Fruit fly (Drosophila melanogaster) whole organism, embryonic: ENCODE data around the gene CG42395.

ENCODE experiments used
- Awh ChIP-seq: fragments of 200-800 bp; sonication (Bioruptor generic); IDR thresholded peaks from 2 replicates; pipeline ENCODE4, ENCODE4 v1.3.6; 2022; ENCODE audit warnings: missing biosample characterization, missing genetic modification characterization
- CG1024 ChIP-seq: fragments of 200-800 bp; sonication (Bioruptor generic); IDR thresholded peaks from 2 replicates; pipeline ENCODE4 v1.3.6; 2022; ENCODE audit warnings: missing biosample characterization, missing genetic modification characterization
- CG10543 ChIP-seq: fragments of 200-800 bp; sonication (Bioruptor generic); optimal IDR thresholded peaks from 3 replicates; lab custom pipeline; 2017; ENCODE audit warnings: missing biosample characterization, mild to moderate bottlenecking, missing genetic modification characterization, moderate library complexity
- CG11504 ChIP-seq: fragments of 200-800 bp; sonication (Bioruptor generic); optimal IDR thresholded peaks from 3 replicates; lab custom pipeline; 2019; ENCODE audit warnings: missing biosample characterization, mild to moderate bottlenecking, missing genetic modification characterization, moderate library complexity
- CG13287 ChIP-seq: fragments of 200-800 bp; sonication (Bioruptor generic); IDR thresholded peaks from 2 replicates; pipeline ENCODE4 v1.3.6; 2022; ENCODE audit warnings: missing biosample characterization, missing genetic modification characterization; ENCODE audit not compliant: partially characterized antibody
- CG17829 ChIP-seq: fragments of 200-800 bp; optimal IDR thresholded peaks from 2 replicates; lab custom pipeline; 2019; ENCODE audit warnings: missing biosample characterization, mild to moderate bottlenecking, missing genetic modification characterization, moderate library complexity
- CG18476 ChIP-seq: fragments of 200-800 bp; sonication (Bioruptor generic); optimal IDR thresholded peaks from 2 replicates; lab custom pipeline; 2016; ENCODE audit warnings: missing biosample characterization, mild to moderate bottlenecking, missing genetic modification characterization
- CG2889 ChIP-seq: fragments of 200-800 bp; sonication (Bioruptor generic); IDR thresholded peaks from 3 replicates; pipeline ENCODE4 v1.3.6; 2022; ENCODE audit warnings: missing biosample characterization, missing genetic modification characterization
- CG34376 ChIP-seq: fragments of 200-800 bp; sonication (Bioruptor generic); optimal IDR thresholded peaks from 2 replicates; lab custom pipeline; 2018; ENCODE audit warnings: missing biosample characterization, mild to moderate bottlenecking, missing genetic modification characterization
- CG4707 ChIP-seq: fragments of 200-800 bp; sonication (Bioruptor generic); optimal IDR thresholded peaks from 2 replicates; lab custom pipeline; 2018; ENCODE audit warnings: missing biosample characterization, mild to moderate bottlenecking, missing genetic modification characterization, moderate library complexity
- CG7839 ChIP-seq: fragments of 200-800 bp; sonication (Bioruptor generic); optimal IDR thresholded peaks from 3 replicates; lab custom pipeline; 2018; ENCODE audit warnings: missing biosample characterization, mild to moderate bottlenecking, missing genetic modification characterization, moderate library complexity
- CG7963 ChIP-seq: fragments of 200-800 bp; sonication (Bioruptor generic); IDR thresholded peaks from 3 replicates; pipeline ENCODE4 v1.3.6; 2022; ENCODE audit warnings: missing biosample characterization, missing genetic modification characterization; ENCODE audit not compliant: partially characterized antibody
- CG8290 ChIP-seq, 3 experiments: fragments of 200-800 bp; sonication (Bioruptor generic); optimal IDR thresholded peaks; 2 replicates each; lab custom pipeline; 2016 to 2019; ENCODE audit warnings: missing biosample characterization in 3 of 3, missing genetic modification characterization in 3 of 3, mild to moderate bottlenecking in 2 of 3, moderate library complexity in 1 of 3
- CG8765 ChIP-seq: fragments of 200-800 bp; sonication (Bioruptor generic); IDR thresholded peaks from 2 replicates; pipeline ENCODE4 v1.3.6; 2022; ENCODE audit warnings: missing biosample characterization, missing genetic modification characterization
- CG9817 ChIP-seq: fragments of 200-800 bp; sonication (Bioruptor generic); optimal IDR thresholded peaks from 2 replicates; lab custom pipeline; 2018; ENCODE audit warnings: missing biosample characterization, mild to moderate bottlenecking, missing genetic modification characterization, moderate library complexity
- Camta ChIP-seq: fragments of 200-800 bp; sonication (Bioruptor generic); optimal IDR thresholded peaks from 2 replicates; lab custom pipeline; 2016; ENCODE audit warnings: missing biosample characterization, missing genetic modification characterization
- Deaf1 ChIP-seq: fragments of 200-800 bp; optimal IDR thresholded peaks from 3 replicates; lab custom pipeline; 2019; ENCODE audit warnings: missing biosample characterization, mild to moderate bottlenecking, missing genetic modification characterization, moderate library complexity
- Dp ChIP-seq: fragments of 200-800 bp; sonication (Bioruptor generic); optimal IDR thresholded peaks from 2 replicates; lab custom pipeline; 2018; ENCODE audit warnings: missing biosample characterization, mild to moderate bottlenecking, missing genetic modification characterization, moderate library complexity
- Dref ChIP-seq: fragments of 200-800 bp; sonication (Bioruptor generic); IDR thresholded peaks from 2 replicates; pipeline ENCODE4 v1.3.6; 2022; ENCODE audit warnings: missing biosample characterization, missing genetic modification characterization
- Gsc ChIP-seq: fragments of 200-800 bp; sonication (Bioruptor generic); IDR thresholded peaks from 2 replicates; pipeline ENCODE4 v1.3.6; 2022; ENCODE audit warnings: missing biosample characterization, missing genetic modification characterization
- MTF-1 ChIP-seq: fragments of 200-800 bp; sonication (Bioruptor generic); optimal IDR thresholded peaks from 2 replicates; lab custom pipeline; 2018; ENCODE audit warnings: missing biosample characterization, mild to moderate bottlenecking, missing genetic modification characterization, borderline replicate concordance
- Mrtf ChIP-seq: fragments of 200-800 bp; sonication (Bioruptor generic); IDR thresholded peaks from 3 replicates; pipeline ENCODE4 v1.3.6; 2022; ENCODE audit warnings: missing biosample characterization, missing genetic modification characterization
- NC2β ChIP-seq: fragments of 200-800 bp; sonication (Bioruptor generic); optimal IDR thresholded peaks from 2 replicates; lab custom pipeline; 2016; ENCODE audit warnings: missing biosample characterization, missing genetic modification characterization
- NFAT ChIP-seq: fragments of 200-800 bp; sonication (Bioruptor generic); IDR thresholded peaks from 2 replicates; pipeline ENCODE4 v1.3.6; 2022; ENCODE audit warnings: missing biosample characterization, missing genetic modification characterization
- Nf-YB ChIP-seq: fragments of 200-800 bp; sonication (Bioruptor generic); optimal IDR thresholded peaks from 3 replicates; lab custom pipeline; 2019; ENCODE audit warnings: missing biosample characterization, mild to moderate bottlenecking, missing genetic modification characterization, moderate library complexity
- Six4 ChIP-seq: fragments of 200-800 bp; sonication (Bioruptor generic); optimal IDR thresholded peaks from 2 replicates; lab custom pipeline; 2016; ENCODE audit warnings: missing biosample characterization, missing genetic modification characterization
- Trl ChIP-seq, 3 experiments: fragments of >200 bp in 2 of 3; fragments of 200-800 bp in 1 of 3; sonication (Bioruptor generic) in 1 of 3; optimal IDR thresholded peaks; 2 replicates in 1 of 3; 3 replicates in 2 of 3; lab custom pipeline; 2016 to 2017; ENCODE audit warnings: missing biosample characterization in 1 of 3, missing genetic modification characterization in 1 of 3
- al ChIP-seq: fragments of 200-800 bp; sonication (Bioruptor generic); IDR thresholded peaks from 2 replicates; pipeline ENCODE4 v1.3.6; 2022; ENCODE audit warnings: missing biosample characterization, missing genetic modification characterization
- grau ChIP-seq: fragments of 200-800 bp; optimal IDR thresholded peaks from 3 replicates; lab custom pipeline; 2019; ENCODE audit warnings: missing biosample characterization, mild to moderate bottlenecking, missing genetic modification characterization, moderate library complexity
- grn ChIP-seq: fragments of 200-800 bp; sonication (Bioruptor generic); optimal IDR thresholded peaks from 3 replicates; lab custom pipeline; 2017; ENCODE audit warnings: missing biosample characterization, missing genetic modification characterization
- gro ChIP-seq: fragments of 200-800 bp; sonication (Bioruptor generic); optimal IDR thresholded peaks from 2 replicates; lab custom pipeline; 2016; ENCODE audit warnings: missing biosample characterization, missing genetic modification characterization
- hbn ChIP-seq: fragments of 200-800 bp; sonication (Bioruptor generic); IDR thresholded peaks from 2 replicates; pipeline ENCODE4 v1.3.6; 2022; ENCODE audit warnings: missing biosample characterization, missing genetic modification characterization; ENCODE audit not compliant: partially characterized antibody
- insv ChIP-seq, 2 experiments: fragments of 200-800 bp; sonication (Bioruptor generic); optimal IDR thresholded peaks; 3 replicates each; lab custom pipeline; 2016 to 2018; ENCODE audit warnings: missing biosample characterization in 2 of 2, missing genetic modification characterization in 2 of 2
- klu ChIP-seq: fragments of 200-800 bp; sonication (Bioruptor generic); IDR thresholded peaks from 2 replicates; pipeline ENCODE4 v1.3.6; 2022; ENCODE audit warnings: missing biosample characterization, missing genetic modification characterization
- mirr ChIP-seq: fragments of 200-800 bp; sonication (Bioruptor generic); optimal IDR thresholded peaks from 3 replicates; lab custom pipeline; 2018; ENCODE audit warnings: missing biosample characterization, mild to moderate bottlenecking, missing genetic modification characterization
- mld ChIP-seq: fragments of 200-800 bp; sonication (Bioruptor generic); IDR thresholded peaks from 3 replicates; pipeline ENCODE4 v1.3.6; 2022; ENCODE audit warnings: missing biosample characterization, missing genetic modification characterization; ENCODE audit not compliant: partially characterized antibody
- pb ChIP-seq: fragments of 200-800 bp; sonication (Bioruptor generic); optimal IDR thresholded peaks from 3 replicates; lab custom pipeline; 2016; ENCODE audit warnings: missing biosample characterization, missing genetic modification characterization
- pros ChIP-seq: fragments of 200-800 bp; sonication (Bioruptor generic); optimal IDR thresholded peaks from 3 replicates; lab custom pipeline; 2019; ENCODE audit warnings: missing biosample characterization, mild to moderate bottlenecking, missing genetic modification characterization, moderate library complexity
- rib ChIP-seq: fragments of 200-800 bp; sonication (Bioruptor generic); IDR thresholded peaks from 2 replicates; pipeline ENCODE4 v1.3.6; 2022; ENCODE audit warnings: missing biosample characterization, missing genetic modification characterization
- sens ChIP-seq: fragments of 200-800 bp; sonication (Bioruptor generic); peaks from one replicate; lab custom pipeline; 2016; ENCODE audit warnings: missing biosample characterization, missing genetic modification characterization
- sisA ChIP-seq: fragments of 200-800 bp; sonication (Bioruptor generic); IDR thresholded peaks from 2 replicates; pipeline ENCODE4 v1.3.6; 2022; ENCODE audit warnings: missing biosample characterization, missing genetic modification characterization
- so ChIP-seq: fragments of 200-800 bp; sonication (Bioruptor generic); IDR thresholded peaks from 3 replicates; pipeline ENCODE4 v1.3.6; 2022; ENCODE audit warnings: missing biosample characterization, missing genetic modification characterization
- sr ChIP-seq: fragments of 200-800 bp; sonication (Bioruptor generic); IDR thresholded peaks from 3 replicates; pipeline ENCODE4 v1.3.6; 2022; ENCODE audit warnings: missing biosample characterization, missing genetic modification characterization
- stwl ChIP-seq: fragments of 200-800 bp; sonication (Bioruptor generic); optimal IDR thresholded peaks from 3 replicates; lab custom pipeline; 2018; ENCODE audit warnings: missing biosample characterization, mild to moderate bottlenecking, missing genetic modification characterization, moderate library complexity
- tio ChIP-seq: fragments of 200-800 bp; sonication (Bioruptor generic); optimal IDR thresholded peaks from 2 replicates; lab custom pipeline; 2017; ENCODE audit warnings: missing biosample characterization, missing genetic modification characterization, inconsistent platforms
- zfh1 ChIP-seq: fragments of 200-800 bp; sonication (Bioruptor generic); IDR thresholded peaks from 3 replicates; pipeline ENCODE4 v1.3.6; 2022; ENCODE audit warnings: missing biosample characterization, missing genetic modification characterization

Gene CG42395

dm6 chrX:9600083-9600817 is 24.2 kb upstream of the CG42395 start (continued):
- TF ChIP-seq CG8765 (GFP tag; lab: Robert Waterston, UW): peak; percentile 20; the same call in 1 of the 2 replicates
- TF ChIP-seq pb: peak; percentile 43
- TF ChIP-seq MTF-1 (GFP tag; lab: Kevin White, UChicago): no peak
- no peak for TF ChIP-seq hbn (GFP tag; lab: Robert Waterston, UW)
- peak; percentile 79 for TF ChIP-seq gro
- peak; percentile 21 for TF ChIP-seq NC2β (GFP tag; lab: Kevin White, UChicago)
- TF ChIP-seq grau (tag; lab: Kevin White, UChicago): peak; percentile 82
- TF ChIP-seq Deaf1 (tag; lab: Kevin White, UChicago): peak; percentile 37
- peak in 1 of 2 experiments; percentile 41 for TF ChIP-seq insv (GFP tag; optimal IDR thresholded peaks at IDR 0.05; lab: Kevin White, UChicago)
- TF ChIP-seq rib (GFP tag; lab: Robert Waterston, UW): no peak; the same call in 1 of the 2 replicates
- TF ChIP-seq Six4: peak; percentile 61
- no peak for TF ChIP-seq mld (GFP tag; lab: Robert Waterston, UW)
- peak; percentile 60 for TF ChIP-seq Nf-YB (GFP tag; lab: Kevin White, UChicago)
- peak; percentile 24 for TF ChIP-seq grn (GFP tag; lab: Kevin White, UChicago)
- peak; percentile 45; the same call in 1 of the 3 replicates for TF ChIP-seq CG2889 (GFP tag; lab: Robert Waterston, UW)
- TF ChIP-seq Dp: no peak
- TF ChIP-seq sisA: peak; percentile 73
- peak; percentile 66 for TF ChIP-seq CG18476 (GFP tag; lab: Kevin White, UChicago)
- TF ChIP-seq stwl: no peak
- TF ChIP-seq zfh1: peak; percentile 64; the same call in 1 of the 3 replicates
- no peak for TF ChIP-seq Trl (optimal IDR thresholded peaks at IDR 0.05; lab: Kevin White, UChicago)
- peak; percentile 80 for TF ChIP-seq Trl (GFP tag; optimal IDR thresholded peaks at IDR 0.05; lab: Kevin White, UChicago)

- TF ChIP-seq gro: peak; percentile 3
- no peak for TF ChIP-seq CG7839
- TF ChIP-seq so (GFP tag; lab: Robert Waterston, UW): no peak
- TF ChIP-seq tio: no peak
- TF ChIP-seq CG34376 (GFP tag; lab: Kevin White, UChicago): peak; percentile 17
- TF ChIP-seq sr (GFP tag; lab: Robert Waterston, UW): peak; percentile 75
- TF ChIP-seq Camta (GFP tag; lab: Kevin White, UChicago): no peak
- TF ChIP-seq NFAT (GFP tag; lab: Robert Waterston, UW): no peak
- TF ChIP-seq sens: peak; percentile 73
- no peak for TF ChIP-seq CG8290 (GFP tag; optimal IDR thresholded peaks at IDR 0.05; lab: Kevin White, UChicago)
- TF ChIP-seq CG8290 (tag; optimal IDR thresholded peaks at IDR 0.05; lab: Kevin White, UChicago): peak in 1 of 2 experiments; percentile 51
- 0 out of 2 replicates have a peak, but pooled peaks have one; percentile 39 for TF ChIP-seq klu (GFP tag; lab: Robert Waterston, UW)
- TF ChIP-seq Gsc (GFP tag; lab: Robert Waterston, UW): no peak
- no peak for TF ChIP-seq CG1024 (GFP tag; lab: Robert Waterston, UW)
- no peak for TF ChIP-seq CG9817 (tag; lab: Kevin White, UChicago)
- TF ChIP-seq Awh (GFP tag; lab: Robert Waterston, UW): peak; percentile 52
- peak; percentile 40 for TF ChIP-seq mirr
- TF ChIP-seq pros (GFP tag; lab: Kevin White, UChicago): no peak
- no peak for TF ChIP-seq CG7963 (GFP tag; lab: Robert Waterston, UW)
- TF ChIP-seq CG11504 (tag; lab: Kevin White, UChicago): peak; percentile 32
- no peak for TF ChIP-seq Dref (GFP tag; lab: Robert Waterston, UW)
- peak; percentile 24; the same call in 1 of the 2 replicates for TF ChIP-seq CG13287 (GFP tag; lab: Robert Waterston, UW)
- no peak for TF ChIP-seq CG4707 (GFP tag; lab: Kevin White, UChicago)
- no peak for TF ChIP-seq al (GFP tag; lab: Robert Waterston, UW)
- no peak for TF ChIP-seq Mrtf
- peak; percentile 14 for TF ChIP-seq CG10543 (GFP tag; lab: Kevin White, UChicago)
- no peak for TF ChIP-seq CG17829 (tag; lab: Kevin White, UChicago)
Observed at dm6 chrX:9599158-9600082, 23.4 kb upstream of the CG42395 start.
